Worm (Caenorhabditis elegans) whole organism, midembryonic: ENCODE data around the gene med-1.

ENCODE experiments used
- T22C8.4 ChIP-seq: fragments of 200-800 bp; sonication (Bioruptor generic); IDR thresholded peaks from 2 replicates; pipeline ENCODE4 v1.3.6; 2022; ENCODE audit warnings: missing genetic modification characterization, missing compliant biosample characterization
- cog-1 ChIP-seq: sonication (generic microtip); optimal IDR thresholded peaks from 2 replicates; lab custom pipeline; 2016; ENCODE audit warnings: missing genetic modification characterization, missing compliant biosample characterization
- flt-1 ChIP-seq: fragments of 200-800 bp; sonication (Bioruptor generic); IDR thresholded peaks from 2 replicates; pipeline ENCODE4 v1.3.6; 2022; ENCODE audit warnings: missing genetic modification characterization, missing compliant biosample characterization
- klf-2 ChIP-seq: fragments of 200-800 bp; sonication (Bioruptor generic); conservative IDR thresholded peaks from 2 replicates; pipeline ENCODE4 v1.3.6; 2022; ENCODE audit warnings: missing genetic modification reagents, missing genetic modification characterization, missing compliant biosample characterization
- med-1 ChIP-seq: sonication (generic microtip); optimal IDR thresholded peaks from 2 replicates; lab custom pipeline; 2017; ENCODE audit warnings: missing genetic modification characterization, mild to moderate bottlenecking, missing compliant biosample characterization, antibody characterized with exemption, missing genetic modification reagents; ENCODE audit not compliant: insufficient read depth
- ref-1 ChIP-seq: fragments of 200-800 bp; sonication (Bioruptor generic); conservative IDR thresholded peaks from 2 replicates; pipeline ENCODE4 v1.3.6; 2022; ENCODE audit warnings: missing genetic modification reagents, missing genetic modification characterization, missing compliant biosample characterization
- tab-1 ChIP-seq: fragments of 200-800 bp; sonication (Bioruptor generic); IDR thresholded peaks from 2 replicates; pipeline ENCODE4 v1.3.6; 2022; ENCODE audit warnings: missing genetic modification characterization, missing compliant biosample characterization
- ztf-23 ChIP-seq: fragments of 200-800 bp; sonication (Bioruptor generic); IDR thresholded peaks from 2 replicates; pipeline ENCODE4 v1.3.6; 2022; ENCODE audit warnings: missing genetic modification reagents, missing genetic modification characterization, missing compliant biosample characterization
- ztf-29 ChIP-seq: fragments of 200-800 bp; sonication (Bioruptor generic); IDR thresholded peaks from 2 replicates; pipeline ENCODE4 v1.3.6; 2022; ENCODE audit warnings: missing genetic modification reagents, missing genetic modification characterization, missing compliant biosample characterization

ce11 chrX:12430309-12430708, at the start of gene med-1:
- TF ChIP-seq ztf-29 (GFP tag; lab: Robert Waterston, UW), result no peak
- TF ChIP-seq T22C8.4 (GFP tag; lab: Robert Waterston, UW), result no peak
- no peak for TF ChIP-seq klf-2 (GFP tag; lab: Robert Waterston, UW)
- TF ChIP-seq flt-1, result no peak
- TF ChIP-seq ztf-23 (GFP tag; lab: Robert Waterston, UW), result no peak
- TF ChIP-seq ref-1 (GFP tag; lab: Robert Waterston, UW), result no peak
- no peak for TF ChIP-seq cog-1 (tag; lab: Kevin White, UChicago)
- TF ChIP-seq tab-1 (GFP tag; lab: Robert Waterston, UW), result no peak
- no peak for TF ChIP-seq med-1 (GFP tag; lab: Kevin White, UChicago)
